Worm (Caenorhabditis elegans): ENCODE data around the gene cutl-22.

Gene cutl-22

ce11 chrV:1154472-1155278 lies 13.1 kb downstream of the cutl-22 start:
- peak in 1 of 3 experiments; percentile 28 for TF ChIP-seq lin-35 (GFP tag; optimal IDR thresholded peaks at IDR 0.05)
- peak; percentile 43; the same call in 1 of the 2 replicates for TF ChIP-seq hsf-1 (GFP tag; IDR thresholded peaks at IDR 0.05)
- peak; percentile 44 for TF ChIP-seq ceh-27 (GFP tag; optimal IDR thresholded peaks at IDR 0.05)
- peak; percentile 10 for TF ChIP-seq repo-1 (tag; optimal IDR thresholded peaks at IDR 0.05)
- no peak for TF ChIP-seq athp-1 (tag; optimal IDR thresholded peaks at IDR 0.05)
- no peak for TF ChIP-seq C06A6.2 (GFP tag; conservative IDR thresholded peaks at IDR 0.05)
- TF ChIP-seq sdz-38 (tag; optimal IDR thresholded peaks at IDR 0.05) = no peak
- peak; percentile 14 for TF ChIP-seq nhr-27 (tag; optimal IDR thresholded peaks at IDR 0.05)
- peak; percentile 30 for TF ChIP-seq ztf-26 (tag; optimal IDR thresholded peaks at IDR 0.05)
- TF ChIP-seq F39B2.1 (GFP tag; IDR thresholded peaks at IDR 0.05) = no peak
- TF ChIP-seq nfya-2 (GFP tag; IDR thresholded peaks at IDR 0.05) = no peak
- TF ChIP-seq zfh-2 (GFP tag; conservative IDR thresholded peaks at IDR 0.05) = peak; percentile 42; the same call in 1 of the 2 replicates
- TF ChIP-seq egrh-3 (GFP tag; IDR thresholded peaks at IDR 0.05) = peak; percentile 40; the same call in 1 of the 2 replicates
- TF ChIP-seq cebp-1 (GFP tag; IDR thresholded peaks at IDR 0.05) = no peak
- TF ChIP-seq cebp-1 (tag; optimal IDR thresholded peaks at IDR 0.05) = peak; percentile 8
- TF ChIP-seq lin-54 (GFP tag; optimal IDR thresholded peaks at IDR 0.05) = peak; percentile 5
- TF ChIP-seq lag-1 (GFP tag; IDR thresholded peaks at IDR 0.05) = no peak

- TF ChIP-seq hrde-1 (tag; optimal IDR thresholded peaks at IDR 0.05; ENCODE audit: borderline replicate concordance) (no peak), ceh-58 (GFP tag; IDR thresholded peaks at IDR 0.05) (no peak), Y95B8A.8 (GFP tag; IDR thresholded peaks at IDR 0.05) (0 out of 2 replicates have a peak, but pooled peaks have one; percentile 35), lin-40 (tag; optimal IDR thresholded peaks at IDR 0.05) (peak; percentile 9), attf-5 (GFP tag; optimal IDR thresholded peaks at IDR 0.05) (peak; percentile 48), cebp-1 (GFP tag; IDR thresholded peaks at IDR 0.05) (peak; percentile 36; the same call in 1 of the 2 replicates), cebp-1 (tag; optimal IDR thresholded peaks at IDR 0.05) (peak; percentile 72), madf-6 (GFP tag; IDR thresholded peaks at IDR 0.05) (no peak), nhr-80 (tag; optimal IDR thresholded peaks at IDR 0.05) (peak; percentile 54)
Measured at ce11 chrV:1155914-1156313, 14.4 kb downstream of the cutl-22 start, which contains the start of gene cmd-1. TSS of gene cmd-1 (plus strand) at chrV:1156271.

ce11 chrV:1156431-1156830 lies 14.9 kb downstream of the cutl-22 start:
- TF ChIP-seq hsf-1 (GFP tag; IDR thresholded peaks at IDR 0.05) (no peak), Y56A3A.18 (GFP tag; IDR thresholded peaks at IDR 0.05) (0 out of 2 replicates have a peak, but pooled peaks have one; percentile 12)

ce11 chrV:1157443-1157842 lies 15.9 kb downstream of the cutl-22 start:
- TF ChIP-seq lin-26 (GFP tag; IDR thresholded peaks at IDR 0.05) (peak; percentile 26; the same call in 1 of the 2 replicates), attf-6 (GFP tag; IDR thresholded peaks at IDR 0.05) (peak; percentile 20; the same call in 1 of the 2 replicates), F39B2.1 (GFP tag; IDR thresholded peaks at IDR 0.05) (0 out of 2 replicates have a peak, but pooled peaks have one; percentile 20), nfyb-1 (GFP tag; IDR thresholded peaks at IDR 0.05) (no peak), xnd-1 (tag; optimal IDR thresholded peaks at IDR 0.05) (peak; percentile 0), ceh-100 (GFP tag; IDR thresholded peaks at IDR 0.05) (0 out of 2 replicates have a peak, but pooled peaks have one; percentile 11), K11D2.4 (GFP tag; IDR thresholded peaks at IDR 0.05) (no peak), repo-1 (tag; optimal IDR thresholded peaks at IDR 0.05) (peak; percentile 43), lag-1 (GFP tag; IDR thresholded peaks at IDR 0.05) (no peak), ZK185.1 (tag; optimal IDR thresholded peaks at IDR 0.05; ENCODE audit: poor library complexity, severe bottlenecking) (no peak), athp-1 (tag; optimal IDR thresholded peaks at IDR 0.05) (peak; percentile 28), sea-2 (GFP tag; IDR thresholded peaks at IDR 0.05) (no peak), dox-1 (GFP tag; IDR thresholded peaks at IDR 0.05) (no peak), attf-5 (GFP tag; optimal IDR thresholded peaks at IDR 0.05) (peak; percentile 6), egrh-3 (GFP tag; IDR thresholded peaks at IDR 0.05) (0 out of 2 replicates have a peak, but pooled peaks have one; percentile 9), madf-3 (GFP tag; IDR thresholded peaks at IDR 0.05) (0 out of 2 replicates have a peak, but pooled peaks have one; percentile 26), akir-1 (GFP tag; optimal IDR thresholded peaks at IDR 0.05) (no peak), Y53G8AR.9 (GFP tag; conservative IDR thresholded peaks at IDR 0.05) (peak; percentile 43; the same call in 1 of the 2 replicates), let-607 (tag; optimal IDR thresholded peaks at IDR 0.05) (no peak), atf-7 (tag; optimal IDR thresholded peaks at IDR 0.05) (peak; percentile 34), snpc-3.4 (tag; optimal IDR thresholded peaks at IDR 0.05) (peak; percentile 7)

Measured in whole organism, young adult.